Worm (Caenorhabditis elegans) whole organism, L3 larva: ENCODE measurements around the gene ZK792.12.

Experiments
- elt-1 ChIP-seq: fragments of 150-350 bp; optimal IDR thresholded peaks from 2 replicates; lab custom pipeline; 2014; ENCODE audit warnings: missing biosample characterization, missing genetic modification characterization
- nhr-23 ChIP-seq: fragments of 150-350 bp; optimal IDR thresholded peaks from 2 replicates; lab custom pipeline; 2014; ENCODE audit warnings: missing biosample characterization, missing genetic modification reagents, missing genetic modification characterization
- pha-4 ChIP-seq: fragments of 150-350 bp; optimal IDR thresholded peaks from 2 replicates; lab custom pipeline; 2014; ENCODE audit warnings: missing biosample characterization, missing genetic modification reagents, missing genetic modification characterization
- pqm-1 ChIP-seq: fragments of 150-350 bp; optimal IDR thresholded peaks from 2 replicates; lab custom pipeline; 2017; ENCODE audit warnings: missing biosample characterization, missing genetic modification characterization, inconsistent platforms
- unc-62 ChIP-seq: fragments of 150-350 bp; sonication (generic microtip); optimal IDR thresholded peaks from 4 replicates; lab custom pipeline; 2014; ENCODE audit warnings: missing biosample characterization, missing genetic modification reagents, missing genetic modification characterization
- ztf-11 ChIP-seq: fragments of 150-350 bp; optimal IDR thresholded peaks from 2 replicates; lab custom pipeline; 2014; ENCODE audit warnings: missing biosample characterization, missing genetic modification characterization

ce11 chrIV:11691524-11691923, 2.1 kb upstream of the ZK792.12 start:
- no peak for TF ChIP-seq nhr-23 (tag; lab: Kevin White, UChicago)
- TF ChIP-seq pha-4 = no peak
- no peak for TF ChIP-seq ztf-11 (tag; lab: Kevin White, UChicago)
- TF ChIP-seq elt-1 = no peak
- TF ChIP-seq unc-62 = no peak
- TF ChIP-seq pqm-1 (tag; lab: Kevin White, UChicago) = no peak
